Fruit fly (Drosophila melanogaster) whole organism: Measurements from ENCODE around the gene CG11168.

Experiments used
- CG8478 ChIP-seq: fragments of >200 bp; optimal IDR thresholded peaks from 2 replicates; lab custom pipeline; 2018; ENCODE audit warnings: inconsistent platforms
- Dll ChIP-seq: fragments of >200 bp; optimal IDR thresholded peaks from 2 replicates; lab custom pipeline; 2017
- EcR ChIP-seq, 2 experiments: fragments of >200 bp; optimal IDR thresholded peaks; 2 replicates each; lab custom pipeline; 2017; ENCODE audit warnings: missing biosample characterization in 2 of 2, missing genetic modification characterization in 2 of 2, missing genetic modification reagents in 2 of 2
- pan ChIP-seq: fragments of >200 bp; optimal IDR thresholded peaks from 2 replicates; lab custom pipeline; 2017
- psq ChIP-seq: fragments of >200 bp; optimal IDR thresholded peaks from 2 replicates; lab custom pipeline; 2017
- usp ChIP-seq: fragments of >200 bp; optimal IDR thresholded peaks from 2 replicates; lab custom pipeline; 2017; ENCODE audit warnings: missing biosample characterization, missing genetic modification characterization, mixed read lengths

Gene CG11168

DNA sequence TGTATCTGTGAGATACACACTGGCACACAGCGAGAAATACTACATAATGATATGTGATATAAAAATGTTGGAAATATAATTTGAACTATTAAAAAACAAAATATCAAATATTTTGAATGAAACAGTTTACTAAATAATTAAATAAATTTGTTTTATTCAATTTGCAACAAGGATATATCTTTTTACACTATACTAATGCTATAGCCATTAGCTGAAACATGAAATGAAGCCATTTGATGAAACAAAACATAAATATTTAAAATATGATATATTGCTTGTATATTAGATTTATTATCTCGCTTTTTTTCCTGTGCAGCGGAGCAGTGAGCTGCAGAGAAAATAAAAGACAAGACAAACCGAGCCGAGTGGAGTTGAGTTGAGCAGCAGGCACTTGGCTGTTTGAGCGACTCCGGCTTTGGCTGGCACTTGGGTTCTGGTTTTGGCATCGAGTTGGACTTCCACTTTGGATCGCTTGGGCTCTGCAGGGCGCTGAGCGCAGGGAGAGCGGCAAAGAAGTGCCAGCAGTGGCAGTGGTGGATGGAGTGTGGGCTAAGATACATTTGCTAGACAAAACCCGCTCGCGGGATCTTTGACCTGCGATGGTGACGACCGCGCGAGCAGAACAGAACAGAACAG, 24.5 kb upstream of the CG11168 start:
- TF ChIP-seq EcR (GFP tag; optimal IDR thresholded peaks at IDR 0.05; lab: Kevin White, UChicago) (peak in 1 of 2 experiments; percentile 86), CG8478 (lab: Kevin White, UChicago) (no peak), Dll (no peak), psq (lab: Kevin White, UChicago) (no peak), pan (lab: Kevin White, UChicago) (no peak), usp (GFP tag; lab: Kevin White, UChicago) (no peak)

DNA sequence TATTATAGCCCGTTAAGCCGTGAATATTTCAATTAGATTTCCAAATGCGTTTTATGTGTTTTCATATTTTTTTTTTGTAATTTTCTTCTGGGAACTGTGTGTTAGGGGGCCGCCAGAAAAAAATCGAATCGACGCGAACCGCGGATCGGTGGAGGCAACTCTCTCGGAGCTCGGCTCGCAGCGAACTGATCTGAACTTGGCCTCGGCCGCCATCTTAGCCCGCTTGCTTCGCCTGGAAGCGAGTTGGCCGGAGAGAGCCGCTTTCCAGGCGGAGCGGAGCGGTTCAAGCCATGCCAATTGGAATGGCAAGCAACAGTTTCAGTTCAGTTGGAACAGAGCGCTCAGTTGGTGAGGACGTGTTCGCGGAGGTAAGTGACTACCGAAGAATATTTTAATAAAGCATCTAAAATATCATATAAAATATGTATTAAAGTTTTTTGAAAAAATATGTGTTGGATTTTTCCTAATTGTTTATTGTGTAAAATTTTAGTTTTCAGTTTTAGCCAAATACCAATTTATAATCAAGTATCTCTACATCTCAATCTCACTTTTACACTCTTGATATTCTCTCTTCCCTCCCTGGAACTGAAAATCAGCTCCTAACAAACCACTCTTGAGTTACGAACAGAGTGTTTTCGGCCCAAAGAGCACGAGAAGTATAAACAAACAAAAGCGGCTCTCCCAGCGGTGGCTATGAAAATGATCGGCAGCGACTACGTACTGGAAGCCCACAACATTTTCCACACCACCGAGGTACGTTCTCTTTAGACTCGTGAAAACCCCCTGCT, 23.3 kb upstream of the CG11168 start, which contains the start of the genes CG31121 and CG11069:
Gene CG31121 (minus strand): TSS at position 187 of the 788 bp plus-strand sequence.
Gene CG11069 (plus strand): TSS at position 324 of the 788 bp plus-strand sequence.
- TF ChIP-seq EcR (GFP tag; optimal IDR thresholded peaks at IDR 0.05; lab: Kevin White, UChicago) = no peak
- TF ChIP-seq psq (lab: Kevin White, UChicago) = no peak
- no peak for TF ChIP-seq CG8478 (lab: Kevin White, UChicago)
- TF ChIP-seq usp (GFP tag; lab: Kevin White, UChicago) = no peak
- no peak for TF ChIP-seq pan (lab: Kevin White, UChicago)
- TF ChIP-seq Dll = no peak

DNA sequence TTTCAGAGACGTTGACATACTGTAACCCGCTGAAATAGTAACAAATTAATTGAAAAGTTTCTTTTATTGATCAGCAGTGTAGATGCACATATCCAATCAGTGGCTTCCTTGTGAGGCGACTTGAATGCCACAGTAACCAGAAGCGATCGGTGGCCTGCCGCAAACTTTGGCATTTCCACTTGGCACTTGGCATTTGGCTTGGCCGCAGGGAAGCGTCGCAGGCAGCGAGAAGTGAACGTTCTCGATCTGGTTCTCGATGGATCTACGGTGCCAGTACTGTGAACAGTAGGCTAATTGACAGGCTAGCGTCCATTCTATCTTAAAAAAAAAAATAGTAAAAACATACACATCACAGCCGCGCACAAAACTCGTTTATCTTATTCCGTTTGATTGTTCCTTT, 17.1 kb upstream of the CG11168 start, which contains the start of gene CG10845:
Gene CG10845 (plus strand): TSS at position 301 of the 400 bp plus-strand sequence.
- TF ChIP-seq usp (GFP tag; lab: Kevin White, UChicago) = no peak
- no peak for TF ChIP-seq EcR (GFP tag; optimal IDR thresholded peaks at IDR 0.05; lab: Kevin White, UChicago)
- TF ChIP-seq CG8478 (lab: Kevin White, UChicago) = no peak

DNA sequence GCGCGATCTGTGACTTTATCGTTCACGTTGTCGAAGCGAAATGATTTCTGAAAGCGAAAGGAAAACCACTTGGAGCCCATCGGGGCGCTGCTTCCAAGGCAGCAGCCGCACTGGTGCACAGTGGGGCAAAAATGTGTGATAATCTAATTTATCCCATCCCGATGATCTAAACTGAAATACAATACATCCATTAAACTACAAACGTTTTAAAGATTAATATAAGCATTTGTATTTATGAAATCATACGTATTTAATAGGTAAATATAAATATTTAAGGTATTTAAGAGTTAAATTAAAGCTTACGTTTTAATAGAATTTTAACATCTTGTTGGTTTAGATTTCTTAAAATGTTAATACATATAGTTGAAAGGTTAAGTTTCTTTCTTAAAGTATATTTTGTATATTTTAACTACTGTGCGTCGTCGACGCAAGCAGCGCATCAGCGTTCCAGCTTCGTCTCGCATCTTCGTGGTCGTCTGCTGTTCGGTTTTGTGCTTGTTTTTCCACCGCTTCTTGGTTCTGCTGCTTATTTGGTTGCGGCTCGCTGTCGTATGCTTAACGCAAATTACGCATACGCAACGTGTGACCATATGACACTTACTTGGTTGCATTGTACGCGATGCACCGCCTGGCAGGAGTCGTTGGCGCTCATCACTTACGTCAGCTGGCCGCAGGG, 11.8 kb upstream of the CG11168 start, which contains the start of gene CG13643:
Gene CG13643 (minus strand): TSS at position 46 of the 676 bp plus-strand sequence.
- no peak for TF ChIP-seq psq (lab: Kevin White, UChicago)

DNA sequence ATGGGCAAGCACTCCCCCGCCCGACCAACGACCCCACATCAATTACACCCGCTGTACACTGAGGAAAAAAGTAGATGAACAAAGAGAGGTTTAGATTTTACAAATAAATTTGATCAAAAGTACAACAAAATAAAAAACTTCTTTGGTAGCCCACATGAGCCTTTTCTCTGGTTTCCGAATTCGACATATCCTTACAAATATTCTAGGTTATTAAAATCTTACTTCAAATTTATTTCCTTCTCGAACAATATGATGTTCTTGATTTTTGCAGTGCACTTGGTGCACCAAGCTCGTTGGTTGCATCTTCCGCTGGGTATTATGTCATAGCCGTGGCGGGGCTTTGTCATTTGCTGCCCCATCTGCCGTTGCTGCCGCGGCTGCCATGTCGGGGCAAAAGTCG, 11.3 kb upstream of the CG11168 start:
- TF ChIP-seq pan (lab: Kevin White, UChicago) = no peak
- TF ChIP-seq CG8478 (lab: Kevin White, UChicago) = no peak
- TF ChIP-seq Dll = no peak
- TF ChIP-seq psq (lab: Kevin White, UChicago) = no peak
- TF ChIP-seq usp (GFP tag; lab: Kevin White, UChicago) = no peak
- TF ChIP-seq EcR (GFP tag; optimal IDR thresholded peaks at IDR 0.05; lab: Kevin White, UChicago) = no peak

DNA sequence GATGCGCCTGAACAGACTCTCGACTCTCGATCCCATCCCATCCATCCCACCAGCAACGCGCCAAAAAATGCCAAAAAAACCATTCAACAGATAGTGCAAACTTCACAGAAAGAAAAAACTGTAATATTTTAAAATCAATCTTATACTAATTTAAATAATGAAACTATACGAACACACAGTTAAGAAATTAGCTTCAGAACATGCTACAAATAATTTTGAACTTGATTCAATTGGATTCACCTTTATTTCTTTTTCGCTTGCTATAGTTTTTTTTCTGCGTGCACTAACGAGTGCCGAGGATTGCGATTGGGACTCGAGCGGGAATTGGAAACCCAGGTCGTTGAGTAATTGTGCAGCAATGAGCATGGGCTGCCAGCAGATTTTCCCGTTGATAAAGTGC, 9.9 kb upstream of the CG11168 start:
- TF ChIP-seq usp (GFP tag; lab: Kevin White, UChicago) (no peak), pan (lab: Kevin White, UChicago) (no peak), psq (lab: Kevin White, UChicago) (no peak), Dll (no peak), EcR (GFP tag; optimal IDR thresholded peaks at IDR 0.05; lab: Kevin White, UChicago) (no peak), CG8478 (lab: Kevin White, UChicago) (no peak)

DNA sequence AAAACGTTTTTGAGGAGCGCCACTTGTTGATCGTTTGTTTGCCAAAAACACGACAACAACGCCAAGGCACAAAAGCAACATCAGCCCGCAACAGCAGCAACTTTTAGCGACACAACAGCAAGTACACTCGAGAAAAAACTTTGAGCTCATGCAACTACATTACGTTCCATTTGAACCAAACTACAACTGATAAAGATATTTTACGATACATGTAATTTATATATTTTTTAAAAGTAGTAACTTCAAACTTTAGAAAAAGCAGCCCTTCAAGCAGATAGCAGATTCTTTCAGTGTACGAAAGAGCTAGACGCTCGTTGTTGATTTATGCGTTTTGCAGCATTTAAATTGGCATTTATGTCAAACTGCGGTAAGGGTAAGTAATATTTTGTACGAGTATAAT, 7.8 kb upstream of the CG11168 start:
- TF ChIP-seq pan (lab: Kevin White, UChicago) (no peak), psq (lab: Kevin White, UChicago) (no peak), usp (GFP tag; lab: Kevin White, UChicago) (no peak), Dll (no peak), CG8478 (lab: Kevin White, UChicago) (no peak), EcR (GFP tag; optimal IDR thresholded peaks at IDR 0.05; lab: Kevin White, UChicago) (no peak)

DNA sequence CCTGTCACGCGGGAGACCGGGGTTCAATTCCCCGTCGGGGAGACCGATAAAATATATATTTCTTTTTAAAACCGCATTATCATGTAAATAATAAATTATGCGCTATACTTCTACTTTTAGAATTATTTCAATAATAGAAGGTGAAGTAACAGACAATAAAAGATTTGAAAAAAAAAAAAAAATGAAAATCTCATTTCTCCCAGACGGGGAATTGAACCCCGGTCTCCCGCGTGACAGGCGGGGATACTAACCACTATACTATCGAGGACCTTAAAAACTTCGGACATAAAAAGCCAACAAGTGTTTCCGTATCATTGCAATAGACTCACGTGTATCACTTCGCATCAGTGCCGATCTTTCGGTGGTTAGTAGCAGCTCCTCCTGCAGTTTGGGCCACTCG, 3.0 kb upstream of the CG11168 start:
- TF ChIP-seq EcR (GFP tag; optimal IDR thresholded peaks at IDR 0.05; lab: Kevin White, UChicago) (no peak), psq (lab: Kevin White, UChicago) (no peak), CG8478 (lab: Kevin White, UChicago) (no peak), pan (lab: Kevin White, UChicago) (no peak), usp (GFP tag; lab: Kevin White, UChicago) (no peak), Dll (no peak)

DNA sequence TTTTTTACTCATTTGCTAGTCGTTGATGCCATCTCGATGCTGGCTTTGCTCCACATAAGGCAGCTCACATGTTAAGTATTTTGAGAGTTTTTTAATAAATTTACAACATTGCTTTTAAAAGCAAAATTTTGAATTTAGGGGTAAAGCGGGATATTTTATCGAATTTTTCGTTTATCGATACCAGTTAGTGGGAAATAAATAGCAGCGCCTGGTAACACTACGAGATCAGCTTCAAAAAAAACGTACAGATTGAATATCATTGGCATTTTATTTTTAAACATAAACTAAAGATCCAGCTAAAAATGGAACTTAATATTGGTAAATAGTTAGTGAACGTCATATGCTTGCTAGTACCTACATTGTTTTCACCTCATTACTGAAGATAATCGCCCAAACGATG, 4.4 kb downstream of the CG11168 start, which contains the start of gene Mink:
Gene Mink (plus strand): TSS at position 204 of the 400 bp plus-strand sequence.
- TF ChIP-seq usp (GFP tag; lab: Kevin White, UChicago) (no peak), psq (lab: Kevin White, UChicago) (no peak), CG8478 (lab: Kevin White, UChicago) (no peak), Dll (no peak), pan (lab: Kevin White, UChicago) (no peak), EcR (GFP tag; optimal IDR thresholded peaks at IDR 0.05; lab: Kevin White, UChicago) (no peak)

DNA sequence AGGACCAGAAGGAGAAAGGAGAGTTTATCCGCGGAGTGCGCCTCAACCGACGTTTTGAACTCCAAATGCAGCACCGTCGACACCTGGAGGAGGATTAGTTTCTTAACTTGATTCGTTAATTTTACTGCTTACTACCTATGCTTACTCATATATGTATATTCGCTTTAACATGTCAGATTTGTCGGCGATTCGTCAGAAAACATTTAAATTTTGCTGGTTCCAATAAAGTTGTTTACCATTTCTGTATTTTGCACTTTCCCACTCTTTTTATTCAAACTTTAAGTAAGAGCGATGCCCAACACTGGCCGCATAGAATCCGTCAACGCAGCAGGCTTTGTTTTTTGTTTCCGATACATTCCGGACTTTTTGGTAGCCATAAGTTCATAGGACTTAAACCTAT, 7.0 kb downstream of the CG11168 start, which contains the start of gene Trf4-2:
Gene Trf4-2 (plus strand): TSS at position 301 of the 400 bp plus-strand sequence.
- TF ChIP-seq pan (lab: Kevin White, UChicago) = no peak
- no peak for TF ChIP-seq Dll
- no peak for TF ChIP-seq EcR (GFP tag; optimal IDR thresholded peaks at IDR 0.05; lab: Kevin White, UChicago)
- TF ChIP-seq CG8478 (lab: Kevin White, UChicago) = no peak
- TF ChIP-seq psq (lab: Kevin White, UChicago) = no peak
- no peak for TF ChIP-seq usp (GFP tag; lab: Kevin White, UChicago)

DNA sequence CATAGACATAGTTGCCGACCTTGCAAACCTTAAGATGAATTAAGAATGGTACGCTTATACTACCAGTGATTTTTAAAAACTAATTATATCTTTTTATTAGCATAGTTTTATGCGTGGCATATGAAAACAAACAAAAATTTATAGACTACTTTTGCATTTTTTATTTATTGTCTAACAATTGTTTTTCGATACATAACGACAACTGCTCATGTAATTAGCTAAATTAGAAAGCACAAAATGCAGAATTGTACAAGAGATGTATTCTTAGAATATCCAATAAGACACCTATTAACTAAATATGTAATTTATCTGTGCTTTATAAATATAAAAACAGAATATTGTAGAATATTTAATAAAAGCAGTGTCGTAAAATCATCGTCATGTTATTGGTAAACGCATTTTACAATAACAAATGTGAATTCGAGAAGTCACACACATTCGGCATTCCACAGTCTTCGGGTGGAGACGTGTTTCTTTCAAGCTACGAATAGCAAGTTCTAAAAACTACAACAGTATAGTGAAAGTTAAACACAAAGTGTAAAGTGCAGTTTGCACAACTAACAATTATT, 8.9 kb downstream of the CG11168 start:
- TF ChIP-seq psq (lab: Kevin White, UChicago) (no peak), pan (lab: Kevin White, UChicago) (no peak), EcR (GFP tag; optimal IDR thresholded peaks at IDR 0.05; lab: Kevin White, UChicago) (no peak), Dll (no peak), CG8478 (lab: Kevin White, UChicago) (no peak), usp (GFP tag; lab: Kevin White, UChicago) (no peak)
